Worm (Caenorhabditis elegans) whole organism, midembryonic: Measurements from ENCODE around the gene T07F8.4.

ENCODE experiments used
- T22C8.4 ChIP-seq: fragments of 200-800 bp; sonication (Bioruptor generic); IDR thresholded peaks from 2 replicates; pipeline ENCODE4 v1.3.6; 2022; ENCODE audit warnings: missing genetic modification characterization, missing compliant biosample characterization
- cog-1 ChIP-seq: sonication (generic microtip); optimal IDR thresholded peaks from 2 replicates; lab custom pipeline; 2016; ENCODE audit warnings: missing genetic modification characterization, missing compliant biosample characterization
- flt-1 ChIP-seq: fragments of 200-800 bp; sonication (Bioruptor generic); IDR thresholded peaks from 2 replicates; pipeline ENCODE4 v1.3.6; 2022; ENCODE audit warnings: missing genetic modification characterization, missing compliant biosample characterization
- klf-2 ChIP-seq: fragments of 200-800 bp; sonication (Bioruptor generic); conservative IDR thresholded peaks from 2 replicates; pipeline ENCODE4 v1.3.6; 2022; ENCODE audit warnings: missing genetic modification reagents, missing genetic modification characterization, missing compliant biosample characterization
- med-1 ChIP-seq: sonication (generic microtip); optimal IDR thresholded peaks from 2 replicates; lab custom pipeline; 2017; ENCODE audit warnings: missing genetic modification characterization, mild to moderate bottlenecking, missing compliant biosample characterization, antibody characterized with exemption, missing genetic modification reagents; ENCODE audit not compliant: insufficient read depth
- ref-1 ChIP-seq: fragments of 200-800 bp; sonication (Bioruptor generic); conservative IDR thresholded peaks from 2 replicates; pipeline ENCODE4 v1.3.6; 2022; ENCODE audit warnings: missing genetic modification reagents, missing genetic modification characterization, missing compliant biosample characterization
- tab-1 ChIP-seq: fragments of 200-800 bp; sonication (Bioruptor generic); IDR thresholded peaks from 2 replicates; pipeline ENCODE4 v1.3.6; 2022; ENCODE audit warnings: missing genetic modification characterization, missing compliant biosample characterization
- ztf-23 ChIP-seq: fragments of 200-800 bp; sonication (Bioruptor generic); IDR thresholded peaks from 2 replicates; pipeline ENCODE4 v1.3.6; 2022; ENCODE audit warnings: missing genetic modification reagents, missing genetic modification characterization, missing compliant biosample characterization
- ztf-29 ChIP-seq: fragments of 200-800 bp; sonication (Bioruptor generic); IDR thresholded peaks from 2 replicates; pipeline ENCODE4 v1.3.6; 2022; ENCODE audit warnings: missing genetic modification reagents, missing genetic modification characterization, missing compliant biosample characterization

Gene T07F8.4

ce11 chrII:7157415-7157814 lies 25.6 kb upstream of the T07F8.4 start:
- TF ChIP-seq tab-1 (no peak), cog-1 (tag; lab: Kevin White, UChicago) (no peak), flt-1 (GFP tag; lab: Robert Waterston, UW) (no peak), med-1 (GFP tag; lab: Kevin White, UChicago) (no peak), T22C8.4 (GFP tag; lab: Robert Waterston, UW) (no peak), ref-1 (no peak), klf-2 (GFP tag; lab: Robert Waterston, UW) (no peak), ztf-23 (no peak), ztf-29 (GFP tag; lab: Robert Waterston, UW) (no peak)

ce11 chrII:7155392-7155791 lies 23.6 kb upstream of the T07F8.4 start, which contains the start of gene C27H5.2:
TSS of gene C27H5.2 (plus strand) at chrII:7155581.
- TF ChIP-seq klf-2 (GFP tag; lab: Robert Waterston, UW), result no peak
- TF ChIP-seq T22C8.4 (GFP tag; lab: Robert Waterston, UW), result no peak
- no peak for TF ChIP-seq flt-1 (GFP tag; lab: Robert Waterston, UW)
- no peak for TF ChIP-seq tab-1
- TF ChIP-seq cog-1 (tag; lab: Kevin White, UChicago), result no peak
- TF ChIP-seq ref-1, result no peak
- no peak for TF ChIP-seq ztf-29 (GFP tag; lab: Robert Waterston, UW)
- TF ChIP-seq ztf-23, result no peak
- TF ChIP-seq med-1 (GFP tag; lab: Kevin White, UChicago), result no peak

ce11 chrII:7154711-7155110 lies 22.9 kb upstream of the T07F8.4 start:
- TF ChIP-seq tab-1 (no peak), klf-2 (GFP tag; lab: Robert Waterston, UW) (no peak), ztf-23 (no peak), ztf-29 (GFP tag; lab: Robert Waterston, UW) (no peak), flt-1 (GFP tag; lab: Robert Waterston, UW) (no peak), T22C8.4 (GFP tag; lab: Robert Waterston, UW) (no peak), ref-1 (no peak), med-1 (GFP tag; lab: Kevin White, UChicago) (no peak), cog-1 (tag; lab: Kevin White, UChicago) (no peak)

DNA sequence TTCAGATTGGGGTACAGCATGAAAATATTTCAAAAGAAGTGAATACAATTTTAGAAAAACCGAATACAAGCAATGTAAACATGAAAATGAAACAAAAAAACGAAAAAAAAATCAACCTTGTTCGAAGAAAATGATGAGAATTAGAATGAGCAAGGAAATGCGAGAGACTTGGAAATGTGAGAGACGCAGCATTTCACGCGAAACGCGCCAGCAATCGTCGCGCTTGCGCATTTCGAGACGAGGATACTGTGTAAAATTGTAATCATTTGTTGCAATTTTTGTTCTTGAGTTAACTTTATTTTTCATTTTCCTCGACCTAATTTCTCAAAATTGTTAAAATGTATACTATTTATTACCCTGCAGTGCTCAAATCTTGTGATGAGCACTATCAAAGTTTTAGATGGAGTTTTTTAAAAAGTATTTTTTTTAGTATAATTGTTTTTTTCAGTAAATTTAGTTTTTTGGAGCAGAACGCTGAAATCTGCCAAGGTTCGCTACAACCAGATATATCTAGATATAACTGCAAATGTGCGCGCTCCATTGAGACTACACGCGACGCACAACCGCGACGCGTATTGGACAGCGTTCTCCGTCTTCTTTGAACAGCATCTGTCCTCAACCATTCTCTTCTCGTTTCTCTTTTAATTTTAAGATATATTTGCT lies 20.3 kb upstream of the T07F8.4 start, which contains the start of gene fust-1:
Gene fust-1 (plus strand): TSS at position 613 of the 663 bp plus-strand sequence.
- TF ChIP-seq med-1 (GFP tag; lab: Kevin White, UChicago) (peak; percentile 56), ztf-29 (GFP tag; lab: Robert Waterston, UW) (no peak), ref-1 (no peak), cog-1 (tag; lab: Kevin White, UChicago) (peak; percentile 94), flt-1 (GFP tag; lab: Robert Waterston, UW) (peak; percentile 84), klf-2 (GFP tag; lab: Robert Waterston, UW) (peak; percentile 69; the same call in 1 of the 2 replicates), tab-1 (peak; percentile 72; the same call in 1 of the 2 replicates), ztf-23 (peak; percentile 87), T22C8.4 (GFP tag; lab: Robert Waterston, UW) (no peak)

DNA sequence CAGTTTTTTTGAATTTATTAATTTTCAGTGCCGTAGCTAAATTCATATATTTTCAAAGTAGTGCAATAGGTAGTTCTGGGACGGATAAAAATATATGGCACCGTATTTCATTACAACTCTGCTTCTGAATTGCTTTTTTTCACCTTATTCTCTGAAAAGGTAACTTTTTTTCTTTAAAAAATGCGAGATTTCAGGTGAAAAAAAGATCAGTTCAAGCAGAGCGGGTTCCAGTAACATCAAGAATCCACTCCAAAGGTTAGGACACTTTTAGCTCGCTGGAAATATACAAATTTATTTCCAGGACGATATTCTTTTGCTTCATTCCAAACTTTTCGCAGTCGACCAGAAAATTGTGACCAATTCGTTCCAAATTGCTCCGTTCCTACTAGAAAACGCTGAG lies 16.3 kb upstream of the T07F8.4 start, which contains the start of gene T07F8.1:
Gene T07F8.1 (plus strand): TSS at position 301 of the 400 bp plus-strand sequence.
- TF ChIP-seq ref-1 (no peak), cog-1 (tag; lab: Kevin White, UChicago) (no peak), tab-1 (no peak)

- TF ChIP-seq ref-1 (no peak), T22C8.4 (GFP tag; lab: Robert Waterston, UW) (no peak), med-1 (GFP tag; lab: Kevin White, UChicago) (no peak), ztf-23 (no peak), klf-2 (GFP tag; lab: Robert Waterston, UW) (no peak), cog-1 (tag; lab: Kevin White, UChicago) (no peak), flt-1 (GFP tag; lab: Robert Waterston, UW) (no peak), ztf-29 (GFP tag; lab: Robert Waterston, UW) (no peak), tab-1 (no peak)
These were observed 15.7 kb upstream of the T07F8.4 start for ce11 chrII:7147550-7147949.

DNA sequence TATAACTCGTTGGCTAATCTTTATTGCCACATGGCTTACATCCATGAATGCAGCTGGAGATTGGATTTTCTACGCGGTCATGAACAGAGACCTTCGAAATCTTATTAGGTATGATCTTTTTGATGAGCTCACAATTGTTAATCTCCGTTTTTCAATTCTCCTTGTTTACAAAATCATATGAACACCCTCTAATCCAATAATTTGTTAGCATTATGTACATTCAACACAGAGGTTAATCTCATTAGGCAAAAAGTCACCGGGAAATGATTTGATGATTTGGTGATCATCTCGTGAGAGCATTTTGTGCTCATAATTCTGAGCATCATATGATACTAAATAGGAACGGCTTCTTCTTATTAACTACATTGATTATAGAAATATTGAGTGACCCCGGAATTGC lies 14.4 kb upstream of the T07F8.4 start:
- TF ChIP-seq T22C8.4 (GFP tag; lab: Robert Waterston, UW), result no peak
- no peak for TF ChIP-seq med-1 (GFP tag; lab: Kevin White, UChicago)
- no peak for TF ChIP-seq cog-1 (tag; lab: Kevin White, UChicago)
- TF ChIP-seq flt-1 (GFP tag; lab: Robert Waterston, UW), result no peak
- no peak for TF ChIP-seq klf-2 (GFP tag; lab: Robert Waterston, UW)
- TF ChIP-seq ztf-23, result no peak
- TF ChIP-seq ztf-29 (GFP tag; lab: Robert Waterston, UW), result no peak
- TF ChIP-seq tab-1, result no peak
- TF ChIP-seq ref-1, result no peak

- TF ChIP-seq tab-1 (no peak), flt-1 (GFP tag; lab: Robert Waterston, UW) (no peak)
These were observed 12.5 kb upstream of the T07F8.4 start, which contains the start of gene npr-31 for ce11 chrII:7144307-7144706. TSS of gene npr-31 (plus strand) at chrII:7144607.

DNA sequence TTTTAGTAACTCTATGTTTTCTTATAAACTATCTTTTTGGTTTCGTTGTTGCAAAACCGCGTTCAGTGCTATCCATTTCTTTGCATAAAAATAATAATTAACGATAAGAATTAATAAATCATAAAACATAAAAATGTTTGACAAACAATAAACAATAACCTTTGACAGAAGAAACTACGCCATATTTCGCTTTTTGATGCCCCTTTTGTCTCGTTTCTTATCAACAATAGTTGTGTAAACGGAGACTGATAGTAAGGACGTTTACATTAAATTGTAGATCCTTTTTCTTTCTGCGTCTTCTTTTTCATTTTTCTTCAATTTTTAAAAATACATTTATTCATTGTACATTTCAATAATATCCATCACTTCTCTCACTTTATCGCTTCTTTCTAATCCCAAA lies 7.2 kb upstream of the T07F8.4 start:
- TF ChIP-seq ztf-29 (GFP tag; lab: Robert Waterston, UW) (no peak), med-1 (GFP tag; lab: Kevin White, UChicago) (no peak), ref-1 (no peak), tab-1 (no peak), T22C8.4 (GFP tag; lab: Robert Waterston, UW) (no peak), flt-1 (GFP tag; lab: Robert Waterston, UW) (no peak), ztf-23 (no peak), cog-1 (tag; lab: Kevin White, UChicago) (no peak), klf-2 (GFP tag; lab: Robert Waterston, UW) (no peak)

DNA sequence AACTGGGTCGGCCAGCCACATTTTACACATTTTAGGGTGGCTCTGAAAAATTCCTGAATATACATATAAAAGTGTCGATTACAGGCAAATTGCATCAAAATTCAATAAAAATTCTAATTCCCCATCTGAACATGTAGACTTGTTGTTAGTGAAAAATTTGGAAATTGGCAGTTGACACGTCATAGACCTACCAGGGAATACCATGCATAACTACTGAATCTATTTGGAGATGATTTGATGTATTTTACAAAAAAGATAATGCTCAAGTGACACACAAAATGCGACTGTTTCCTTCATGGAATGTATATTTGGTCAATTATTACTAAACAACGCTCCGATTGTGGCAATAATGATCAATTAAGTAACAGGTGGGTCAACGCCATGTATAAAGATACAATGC lies 5.4 kb downstream of the T07F8.4 start, which contains the start of gene F10E7.1:
Gene F10E7.1 (plus strand): TSS at position 301 of the 400 bp plus-strand sequence.
- TF ChIP-seq ztf-29 (GFP tag; lab: Robert Waterston, UW), result no peak
- TF ChIP-seq T22C8.4 (GFP tag; lab: Robert Waterston, UW), result no peak
- no peak for TF ChIP-seq klf-2 (GFP tag; lab: Robert Waterston, UW)
- TF ChIP-seq cog-1 (tag; lab: Kevin White, UChicago), result no peak
- no peak for TF ChIP-seq ref-1
- no peak for TF ChIP-seq tab-1
- no peak for TF ChIP-seq flt-1 (GFP tag; lab: Robert Waterston, UW)
- TF ChIP-seq ztf-23, result no peak
- no peak for TF ChIP-seq med-1 (GFP tag; lab: Kevin White, UChicago)
